Worm (Caenorhabditis elegans) whole organism, early embryonic: ENCODE data around the gene cht-3.

Experiments used
- B0310.2 ChIP-seq: sonication (generic microtip); optimal IDR thresholded peaks from 2 replicates; lab custom pipeline; 2016; ENCODE audit warnings: mild to moderate bottlenecking, missing genetic modification characterization, missing compliant biosample characterization
- F13C5.2 ChIP-seq: sonication (generic microtip); optimal IDR thresholded peaks from 2 replicates; lab custom pipeline; 2017; ENCODE audit warnings: mild to moderate bottlenecking, missing genetic modification characterization, inconsistent platforms, missing compliant biosample characterization
- aly-1 ChIP-seq: sonication (generic microtip); optimal IDR thresholded peaks from 2 replicates; lab custom pipeline; 2016; ENCODE audit warnings: missing genetic modification characterization, missing compliant biosample characterization
- ama-1 ChIP-seq: fragments of 150-350 bp; optimal IDR thresholded peaks from 2 replicates; lab custom pipeline; 2014
- ceh-13 ChIP-seq: fragments of 200-800 bp; sonication (Bioruptor generic); optimal IDR thresholded peaks from 2 replicates; lab custom pipeline; 2018; ENCODE audit warnings: mild to moderate bottlenecking, missing genetic modification characterization, missing compliant biosample characterization
- ceh-36 ChIP-seq: sonication (generic microtip); optimal IDR thresholded peaks from 2 replicates; lab custom pipeline; 2016; ENCODE audit warnings: missing genetic modification characterization, inconsistent platforms, missing compliant biosample characterization
- ets-7 ChIP-seq: sonication (generic microtip); optimal IDR thresholded peaks from 2 replicates; lab custom pipeline; 2016; ENCODE audit warnings: missing genotype, missing genetic modification characterization, missing compliant biosample characterization
- flt-1 ChIP-seq: fragments of 200-800 bp; sonication (Bioruptor generic); IDR thresholded peaks from 2 replicates; pipeline ENCODE4 v1.3.6; 2022; ENCODE audit warnings: missing genetic modification characterization, missing compliant biosample characterization
- hmbx-1 ChIP-seq: sonication (generic microtip); optimal IDR thresholded peaks from 2 replicates; lab custom pipeline; 2016; ENCODE audit warnings: mild to moderate bottlenecking, missing genetic modification characterization, missing compliant biosample characterization
- hmg-4 ChIP-seq: fragments of 200-800 bp; sonication (Bioruptor generic); optimal IDR thresholded peaks from 2 replicates; lab custom pipeline; 2018; ENCODE audit warnings: mild to moderate bottlenecking, missing genetic modification characterization, missing compliant biosample characterization
- hnd-1 ChIP-seq: sonication (generic microtip); optimal IDR thresholded peaks from 2 replicates; lab custom pipeline; 2016; ENCODE audit warnings: missing genetic modification characterization, missing compliant biosample characterization
- pes-1 ChIP-seq: fragments of 200-800 bp; sonication (Bioruptor generic); IDR thresholded peaks from 2 replicates; pipeline ENCODE4 v1.3.6; 2022; ENCODE audit warnings: missing genetic modification reagents, missing genetic modification characterization, missing compliant biosample characterization
- scrt-1 ChIP-seq: fragments of 200-800 bp; sonication (Bioruptor generic); IDR thresholded peaks from 2 replicates; pipeline ENCODE4 v1.3.6; 2022; ENCODE audit warnings: missing genetic modification characterization, missing compliant biosample characterization
- sea-1 ChIP-seq: fragments of 200-800 bp; sonication (Bioruptor generic); conservative IDR thresholded peaks from 2 replicates; pipeline ENCODE4 v1.3.6; 2022; ENCODE audit warnings: missing genetic modification characterization, missing compliant biosample characterization
- tbx-11 ChIP-seq: fragments of 200-800 bp; sonication (Bioruptor generic); IDR thresholded peaks from 2 replicates; pipeline ENCODE4 v1.3.6; 2022; ENCODE audit warnings: missing genetic modification characterization, missing compliant biosample characterization
- tbx-37 ChIP-seq: fragments of 200-800 bp; sonication (Bioruptor generic); conservative IDR thresholded peaks from 2 replicates; pipeline ENCODE4 v1.3.6; 2022; ENCODE audit warnings: missing genetic modification reagents, missing genetic modification characterization, missing compliant biosample characterization
- tra-4 ChIP-seq: sonication (generic microtip); optimal IDR thresholded peaks from 2 replicates; lab custom pipeline; 2017; ENCODE audit warnings: missing genetic modification characterization, missing compliant biosample characterization

The cht-3 gene

DNA sequence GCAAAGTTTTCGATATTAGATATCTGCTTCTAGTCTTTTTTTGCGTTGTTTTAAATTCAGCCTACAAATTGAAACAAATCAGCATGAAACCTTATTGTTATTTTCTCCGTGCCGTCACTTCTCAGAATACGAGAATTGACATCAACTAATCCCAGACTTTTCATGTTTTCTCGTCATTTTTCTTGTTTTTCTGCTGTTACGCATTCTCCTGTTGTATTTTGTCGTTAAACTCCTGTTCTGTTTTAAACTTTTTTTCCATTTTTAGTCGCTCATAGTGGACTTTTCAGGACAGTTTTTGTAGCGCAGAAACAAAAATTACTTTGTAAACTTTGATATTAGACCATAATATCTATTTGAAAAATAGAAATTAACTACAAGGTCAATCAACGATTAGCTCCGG, 18.8 kb downstream of the cht-3 start:
- TF ChIP-seq pes-1 (GFP tag; lab: Robert Waterston, UW) = no peak
- no peak for TF ChIP-seq ceh-36 (tag; lab: Kevin White, UChicago)
- TF ChIP-seq ceh-13 (GFP tag; lab: Kevin White, UChicago) = no peak
- TF ChIP-seq hmg-4 = no peak
- no peak for TF ChIP-seq ama-1 (lab: Kevin White, UChicago)
- no peak for TF ChIP-seq ets-7
- no peak for TF ChIP-seq tbx-11 (GFP tag; lab: Robert Waterston, UW)
- no peak for TF ChIP-seq hnd-1 (tag; lab: Kevin White, UChicago)
- no peak for TF ChIP-seq scrt-1 (GFP tag; lab: Robert Waterston, UW)
- no peak for TF ChIP-seq B0310.2 (tag; lab: Kevin White, UChicago)
- TF ChIP-seq tbx-37 (GFP tag; lab: Robert Waterston, UW) = no peak
- TF ChIP-seq tra-4 = no peak
- TF ChIP-seq aly-1 (tag; lab: Kevin White, UChicago) = no peak
- TF ChIP-seq sea-1 (GFP tag; lab: Robert Waterston, UW) = no peak
- TF ChIP-seq flt-1 (GFP tag; lab: Robert Waterston, UW) = no peak
- no peak for TF ChIP-seq F13C5.2 (tag; lab: Kevin White, UChicago)
- TF ChIP-seq hmbx-1 (tag; lab: Kevin White, UChicago) = no peak

DNA sequence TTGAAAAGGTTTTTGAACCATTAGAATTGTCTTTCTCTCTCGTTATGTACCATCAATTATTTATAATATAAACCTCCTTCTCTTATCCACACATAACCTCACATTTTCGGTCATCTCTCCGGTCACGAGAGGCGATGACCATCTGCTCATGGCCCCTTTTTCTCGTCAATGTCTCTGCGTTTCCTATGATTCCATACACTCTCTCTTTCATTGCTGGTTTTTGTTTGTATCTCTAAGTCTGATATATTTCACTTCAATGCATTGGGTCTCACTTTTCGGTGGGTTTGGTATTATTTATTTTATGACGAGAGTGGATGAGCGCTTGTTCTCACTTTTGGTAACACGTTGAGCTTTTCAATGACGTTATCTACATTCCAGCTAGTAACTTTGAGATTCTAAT, 19.6 kb downstream of the cht-3 start:
- TF ChIP-seq scrt-1 (GFP tag; lab: Robert Waterston, UW) (no peak), F13C5.2 (tag; lab: Kevin White, UChicago) (peak; percentile 68), ets-7 (no peak), hmg-4 (peak; percentile 55)

DNA sequence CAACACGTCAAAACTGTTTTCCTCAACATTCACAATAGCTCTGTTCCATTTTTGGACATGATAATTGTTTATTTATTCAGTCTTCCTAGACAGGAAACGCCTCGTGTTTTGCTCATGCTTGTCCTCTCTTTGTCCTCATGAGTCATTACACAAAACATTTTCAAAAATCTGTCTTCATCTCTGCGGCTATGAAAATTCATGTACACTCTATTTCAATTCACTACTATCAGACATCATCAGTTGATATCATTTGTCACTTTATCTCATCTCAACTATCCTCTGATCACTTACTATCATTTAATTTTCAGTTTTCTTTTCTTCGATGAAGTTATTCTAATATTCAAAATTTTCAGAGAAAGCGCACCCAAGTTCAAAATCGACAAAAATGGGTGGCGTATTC, 20.4 kb downstream of the cht-3 start, which contains the start of gene adah-1:
Gene adah-1 (plus strand): TSS at position 354 of the 400 bp plus-strand sequence.
- TF ChIP-seq hmg-4 (no peak), tra-4 (no peak), pes-1 (GFP tag; lab: Robert Waterston, UW) (no peak), ama-1 (lab: Kevin White, UChicago) (no peak)

ce11 chrIV:7024829-7025228, 21.4 kb downstream of the cht-3 start:
- TF ChIP-seq ceh-36 (tag; lab: Kevin White, UChicago) = no peak
- TF ChIP-seq hmbx-1 (tag; lab: Kevin White, UChicago) = no peak
- TF ChIP-seq ets-7 = no peak
- TF ChIP-seq flt-1 (GFP tag; lab: Robert Waterston, UW) = no peak
- TF ChIP-seq tra-4 = no peak
- TF ChIP-seq ceh-13 (GFP tag; lab: Kevin White, UChicago) = no peak
- no peak for TF ChIP-seq pes-1 (GFP tag; lab: Robert Waterston, UW)
- no peak for TF ChIP-seq hmg-4
- TF ChIP-seq tbx-11 (GFP tag; lab: Robert Waterston, UW) = no peak
- no peak for TF ChIP-seq ama-1 (lab: Kevin White, UChicago)
- no peak for TF ChIP-seq scrt-1 (GFP tag; lab: Robert Waterston, UW)
- TF ChIP-seq B0310.2 (tag; lab: Kevin White, UChicago) = no peak
- no peak for TF ChIP-seq aly-1 (tag; lab: Kevin White, UChicago)
- TF ChIP-seq F13C5.2 (tag; lab: Kevin White, UChicago) = no peak
- TF ChIP-seq hnd-1 (tag; lab: Kevin White, UChicago) = no peak
- no peak for TF ChIP-seq sea-1 (GFP tag; lab: Robert Waterston, UW)
- no peak for TF ChIP-seq tbx-37 (GFP tag; lab: Robert Waterston, UW)

DNA sequence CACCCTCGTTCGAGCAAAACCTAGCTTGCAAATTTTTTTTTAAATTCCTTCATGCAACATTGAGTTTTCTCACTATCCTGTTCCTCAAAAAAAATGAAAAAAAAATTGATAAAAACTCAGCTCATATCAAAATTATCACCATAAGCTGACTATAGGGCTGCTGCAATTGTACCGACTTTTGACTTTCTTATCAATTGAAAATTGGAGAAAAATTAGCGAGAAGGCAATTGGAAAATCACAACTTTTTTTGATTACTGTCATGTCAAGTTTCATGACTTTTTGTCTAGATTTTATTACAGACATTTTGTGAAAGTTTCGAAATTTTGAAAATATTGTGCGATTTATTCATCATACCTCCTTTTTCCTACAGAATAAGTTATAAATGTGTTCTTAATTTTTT, 22.4 kb downstream of the cht-3 start:
- TF ChIP-seq hmbx-1 (tag; lab: Kevin White, UChicago) = no peak
- TF ChIP-seq flt-1 (GFP tag; lab: Robert Waterston, UW) = no peak
- no peak for TF ChIP-seq hmg-4
- TF ChIP-seq aly-1 (tag; lab: Kevin White, UChicago) = no peak
- TF ChIP-seq tra-4 = no peak
- TF ChIP-seq tbx-11 (GFP tag; lab: Robert Waterston, UW) = no peak
- no peak for TF ChIP-seq ceh-13 (GFP tag; lab: Kevin White, UChicago)

ce11 chrIV:7031019-7031418, 27.6 kb downstream of the cht-3 start:
- TF ChIP-seq ets-7 = no peak
- TF ChIP-seq F13C5.2 (tag; lab: Kevin White, UChicago) = no peak
- TF ChIP-seq hmbx-1 (tag; lab: Kevin White, UChicago) = no peak
- TF ChIP-seq hmg-4 = no peak
- no peak for TF ChIP-seq hnd-1 (tag; lab: Kevin White, UChicago)
- no peak for TF ChIP-seq sea-1 (GFP tag; lab: Robert Waterston, UW)
- TF ChIP-seq tra-4 = no peak
- no peak for TF ChIP-seq aly-1 (tag; lab: Kevin White, UChicago)
- TF ChIP-seq pes-1 (GFP tag; lab: Robert Waterston, UW) = no peak
- no peak for TF ChIP-seq tbx-37 (GFP tag; lab: Robert Waterston, UW)
- no peak for TF ChIP-seq ceh-13 (GFP tag; lab: Kevin White, UChicago)
- no peak for TF ChIP-seq flt-1 (GFP tag; lab: Robert Waterston, UW)
- no peak for TF ChIP-seq scrt-1 (GFP tag; lab: Robert Waterston, UW)
- no peak for TF ChIP-seq tbx-11 (GFP tag; lab: Robert Waterston, UW)
- no peak for TF ChIP-seq B0310.2 (tag; lab: Kevin White, UChicago)
- TF ChIP-seq ceh-36 (tag; lab: Kevin White, UChicago) = no peak
- TF ChIP-seq ama-1 (lab: Kevin White, UChicago) = no peak

- TF ChIP-seq aly-1 (tag; lab: Kevin White, UChicago) (no peak), pes-1 (GFP tag; lab: Robert Waterston, UW) (no peak), B0310.2 (tag; lab: Kevin White, UChicago) (no peak), tbx-37 (GFP tag; lab: Robert Waterston, UW) (no peak), tra-4 (no peak), ceh-36 (tag; lab: Kevin White, UChicago) (no peak), ets-7 (no peak), flt-1 (GFP tag; lab: Robert Waterston, UW) (no peak), tbx-11 (GFP tag; lab: Robert Waterston, UW) (no peak), hnd-1 (tag; lab: Kevin White, UChicago) (no peak), ama-1 (lab: Kevin White, UChicago) (no peak), hmbx-1 (tag; lab: Kevin White, UChicago) (no peak), sea-1 (GFP tag; lab: Robert Waterston, UW) (no peak), hmg-4 (no peak), scrt-1 (GFP tag; lab: Robert Waterston, UW) (no peak), F13C5.2 (tag; lab: Kevin White, UChicago) (no peak), ceh-13 (GFP tag; lab: Kevin White, UChicago) (no peak)
Observed at ce11 chrIV:7032459-7032858, 29.0 kb downstream of the cht-3 start, which contains the start of gene C06G3.8. Gene C06G3.8, minus strand, starts transcription at chrIV:7032559.
